Fruit fly (Drosophila melanogaster) whole organism, pupa: ENCODE data around the gene nero.
A peak's percentile ranks its signal among the peaks of the same experiment; 100 is the strongest.

Experiments used
- CG10348 ChIP-seq: fragments of 200-800 bp; sonication (Bioruptor generic); IDR thresholded peaks from 2 replicates; pipeline ENCODE4 v1.3.6; 2022; ENCODE audit warnings: missing biosample characterization, missing genetic modification characterization
- CG12605 ChIP-seq: fragments of 200-800 bp; sonication (Bioruptor generic); IDR thresholded peaks from 2 replicates; pipeline ENCODE4 v1.3.6; 2022; ENCODE audit warnings: missing biosample characterization, missing genetic modification characterization
- CG17806 ChIP-seq: fragments of 200-800 bp; sonication (Bioruptor generic); optimal IDR thresholded peaks from 2 replicates; lab custom pipeline; 2018; ENCODE audit warnings: missing biosample characterization, mild to moderate bottlenecking, missing genetic modification characterization, moderate library complexity
- CG32121 ChIP-seq: fragments of 200-800 bp; sonication (Bioruptor generic); IDR thresholded peaks from 2 replicates; pipeline ENCODE4 v1.3.6; 2022; ENCODE audit warnings: missing biosample characterization, missing genetic modification characterization
- CG4496 ChIP-seq: fragments of 200-800 bp; sonication (Bioruptor generic); IDR thresholded peaks from 3 replicates; pipeline ENCODE4 v1.3.6; 2022; ENCODE audit warnings: missing biosample characterization, missing genetic modification characterization
- CG8159 ChIP-seq: fragments of 200-800 bp; sonication (Bioruptor generic); optimal IDR thresholded peaks from 3 replicates; lab custom pipeline; 2018; ENCODE audit warnings: missing biosample characterization, mild to moderate bottlenecking, missing genetic modification characterization, moderate library complexity
- CG9948 ChIP-seq: fragments of 200-800 bp; sonication (Bioruptor generic); optimal IDR thresholded peaks from 2 replicates; lab custom pipeline; 2018; ENCODE audit warnings: missing biosample characterization, mild to moderate bottlenecking, missing genetic modification characterization, moderate library complexity
- D1 ChIP-seq: fragments of 200-800 bp; sonication (Bioruptor generic); optimal IDR thresholded peaks from 2 replicates; lab custom pipeline; 2018; ENCODE audit warnings: missing biosample characterization, mild to moderate bottlenecking, missing genetic modification characterization, moderate library complexity
- EcR ChIP-seq: fragments of 200-800 bp; sonication (Bioruptor generic); optimal IDR thresholded peaks from 3 replicates; lab custom pipeline; 2019; ENCODE audit warnings: missing biosample characterization, missing genetic modification characterization, mild to moderate bottlenecking, moderate library complexity, missing genetic modification reagents
- Pif1A ChIP-seq: fragments of 200-800 bp; sonication (Bioruptor generic); optimal IDR thresholded peaks from 3 replicates; lab custom pipeline; 2016; ENCODE audit warnings: missing biosample characterization, missing genetic modification characterization
- Snoo ChIP-seq: fragments of 200-800 bp; sonication (Bioruptor generic); optimal IDR thresholded peaks from 3 replicates; lab custom pipeline; 2017; ENCODE audit warnings: missing biosample characterization, mild to moderate bottlenecking, missing genetic modification characterization, inconsistent platforms
- fd96Ca ChIP-seq: fragments of 200-800 bp; sonication (Bioruptor generic); IDR thresholded peaks from 3 replicates; pipeline ENCODE4 v1.3.6; 2022; ENCODE audit warnings: missing biosample characterization, missing genetic modification characterization
- gl ChIP-seq: fragments of 200-800 bp; sonication (Bioruptor generic); optimal IDR thresholded peaks from 2 replicates; lab custom pipeline; 2018; ENCODE audit warnings: missing biosample characterization, mild to moderate bottlenecking, missing genetic modification characterization
- rn ChIP-seq: fragments of 200-800 bp; sonication (Bioruptor generic); IDR thresholded peaks from 2 replicates; pipeline ENCODE4 v1.3.6; 2022; ENCODE audit warnings: missing biosample characterization, missing genetic modification characterization

dm6 chr3R:31715713-31716024 lies 31.7 kb downstream of the nero start:
- TF ChIP-seq Pif1A (GFP tag; lab: Kevin White, UChicago) (no peak), CG4496 (GFP tag; lab: Robert Waterston, UW) (no peak), EcR (GFP tag; lab: Kevin White, UChicago) (no peak), rn (GFP tag; lab: Robert Waterston, UW) (no peak), fd96Ca (no peak), CG32121 (GFP tag; lab: Robert Waterston, UW) (no peak), CG12605 (GFP tag; lab: Robert Waterston, UW) (no peak), CG9948 (no peak), CG8159 (no peak), D1 (tag; lab: Kevin White, UChicago) (no peak), gl (no peak), Snoo (tag; lab: Kevin White, UChicago) (peak; percentile 2), CG17806 (no peak), CG10348 (GFP tag; lab: Robert Waterston, UW) (no peak)
